Fruit fly (Drosophila melanogaster) S2 (cell line): ENCODE results near the gene CG3306.

Experiments used
- CG8478 ChIP-seq: fragments of >200 bp; optimal IDR thresholded peaks from 2 replicates; lab custom pipeline; 2018
- CTCF ChIP-seq, 2 experiments: fragments of >200 bp; optimal IDR thresholded peaks; 2 replicates each; lab custom pipeline; 2018

DNA sequence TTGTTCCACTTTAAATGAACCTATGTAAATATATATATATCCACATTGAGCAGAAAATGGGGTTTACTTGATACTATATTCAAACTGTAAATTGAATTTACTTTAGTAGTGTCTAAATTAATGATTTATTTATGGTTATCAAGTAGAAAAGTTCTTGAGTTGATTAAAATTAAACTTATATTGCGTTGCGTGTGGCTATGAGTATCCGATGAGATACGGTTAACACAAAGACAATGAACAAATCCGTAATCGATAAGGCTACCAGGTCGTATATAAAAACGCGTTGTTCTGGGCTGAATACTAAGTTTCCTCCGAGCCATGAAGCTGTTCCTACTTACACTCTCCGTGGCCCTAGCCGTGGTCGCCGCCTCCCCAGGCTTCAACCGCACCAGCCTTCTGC is 37.6 kb downstream of the CG3306 start, which contains the start of gene CG18179:
- TF ChIP-seq CG8478 (lab: Kevin White, UChicago) (no peak), CTCF (optimal IDR thresholded peaks at IDR 0.05; lab: Kevin White, UChicago) (no peak)
